Fruit fly (Drosophila melanogaster) whole organism, embryonic: ENCODE results near the gene Mtpalpha.
A peak's percentile ranks its signal among the peaks of the same experiment; 100 is the strongest.

Source experiments
- B-H1 ChIP-seq: fragments of 200-800 bp; sonication (Bioruptor generic); IDR thresholded peaks from 3 replicates; pipeline ENCODE4 v1.3.6; 2022; ENCODE audit warnings: missing biosample characterization, missing genetic modification characterization
- Bgb ChIP-seq: fragments of 200-800 bp; sonication (Bioruptor generic); IDR thresholded peaks from 2 replicates; pipeline ENCODE4 v1.3.6; 2022; ENCODE audit warnings: missing biosample characterization, missing genetic modification characterization; ENCODE audit not compliant: partially characterized antibody
- Blimp-1 ChIP-seq: fragments of 200-800 bp; sonication (Bioruptor generic); optimal IDR thresholded peaks from 3 replicates; lab custom pipeline; 2018; ENCODE audit warnings: missing biosample characterization, missing genetic modification characterization, mild to moderate bottlenecking, moderate library complexity, missing genetic modification reagents
- CG11456 ChIP-seq: fragments of 200-800 bp; sonication (Bioruptor generic); IDR thresholded peaks from 3 replicates; pipeline ENCODE4 v1.3.6; 2022; ENCODE audit warnings: missing biosample characterization, missing genetic modification characterization
- CG12236 ChIP-seq: fragments of 200-800 bp; sonication (Bioruptor generic); optimal IDR thresholded peaks from 2 replicates; lab custom pipeline; 2016; ENCODE audit warnings: missing biosample characterization, missing genetic modification characterization
- CG1529 ChIP-seq: fragments of 200-800 bp; sonication (Bioruptor generic); optimal IDR thresholded peaks from 3 replicates; lab custom pipeline; 2018; ENCODE audit warnings: missing biosample characterization, missing genetic modification characterization
- CG17612 ChIP-seq: fragments of 200-800 bp; sonication (Bioruptor generic); IDR thresholded peaks from 2 replicates; pipeline ENCODE4 v1.3.6; 2022; ENCODE audit warnings: missing biosample characterization, missing genetic modification characterization
- CG18262 ChIP-seq: fragments of 200-800 bp; optimal IDR thresholded peaks from 3 replicates; lab custom pipeline; 2019; ENCODE audit warnings: missing biosample characterization, mild to moderate bottlenecking, missing genetic modification characterization, moderate library complexity
- CG2116 ChIP-seq: fragments of 200-800 bp; sonication (Bioruptor generic); optimal IDR thresholded peaks from 3 replicates; lab custom pipeline; 2018; ENCODE audit warnings: missing biosample characterization, mild to moderate bottlenecking, missing genetic modification characterization
- CG3407 ChIP-seq: fragments of 200-800 bp; sonication (Bioruptor generic); optimal IDR thresholded peaks from 2 replicates; lab custom pipeline; 2018; ENCODE audit warnings: missing biosample characterization, mild to moderate bottlenecking, missing genetic modification characterization
- CG34376 ChIP-seq: fragments of 200-800 bp; sonication (Bioruptor generic); optimal IDR thresholded peaks from 2 replicates; lab custom pipeline; 2018; ENCODE audit warnings: missing biosample characterization, mild to moderate bottlenecking, missing genetic modification characterization
- CG4282 ChIP-seq: fragments of 200-800 bp; sonication (Bioruptor generic); optimal IDR thresholded peaks from 2 replicates; lab custom pipeline; 2016; ENCODE audit warnings: missing biosample characterization, missing genetic modification characterization
- CG43689 ChIP-seq: fragments of 200-800 bp; sonication (Bioruptor generic); IDR thresholded peaks from 2 replicates; pipeline ENCODE4 v1.3.6; 2022; ENCODE audit warnings: missing biosample characterization, missing genetic modification characterization
- CG5180 ChIP-seq: fragments of 200-800 bp; sonication (Bioruptor generic); optimal IDR thresholded peaks from 3 replicates; lab custom pipeline; 2017; ENCODE audit warnings: missing biosample characterization, missing genetic modification characterization, mild to moderate bottlenecking, moderate library complexity, missing genetic modification reagents
- CG6683 ChIP-seq: fragments of 200-800 bp; sonication (Bioruptor generic); optimal IDR thresholded peaks from 2 replicates; lab custom pipeline; 2017; ENCODE audit warnings: missing biosample characterization, mild to moderate bottlenecking, missing genetic modification characterization, missing genetic modification reagents
- CG6791 ChIP-seq: fragments of 200-800 bp; sonication (Bioruptor generic); IDR thresholded peaks from 3 replicates; pipeline ENCODE4 v1.3.6; 2022; ENCODE audit warnings: missing biosample characterization, missing genetic modification characterization; ENCODE audit not compliant: partially characterized antibody
- CG7556 ChIP-seq: fragments of 200-800 bp; sonication (Bioruptor generic); optimal IDR thresholded peaks from 2 replicates; lab custom pipeline; 2017; ENCODE audit warnings: missing biosample characterization, mild to moderate bottlenecking, missing genetic modification characterization
- Dad ChIP-seq: fragments of 200-800 bp; sonication (Bioruptor generic); optimal IDR thresholded peaks from 3 replicates; lab custom pipeline; 2016; ENCODE audit warnings: missing biosample characterization, missing genetic modification characterization
- H2.0 ChIP-seq: fragments of 200-800 bp; sonication (Bioruptor generic); IDR thresholded peaks from 2 replicates; pipeline ENCODE4 v1.3.6; 2022; ENCODE audit warnings: missing biosample characterization, missing genetic modification characterization
- HLH4C ChIP-seq: fragments of 200-800 bp; sonication (Bioruptor generic); IDR thresholded peaks from 3 replicates; pipeline ENCODE4 v1.3.6; 2022; ENCODE audit warnings: missing biosample characterization, missing genetic modification characterization; ENCODE audit not compliant: partially characterized antibody
- Hey ChIP-seq: fragments of 200-800 bp; sonication (Bioruptor generic); optimal IDR thresholded peaks from 3 replicates; lab custom pipeline; 2018; ENCODE audit warnings: missing biosample characterization, mild to moderate bottlenecking, missing genetic modification characterization
- Hr3 ChIP-seq: fragments of 200-800 bp; sonication (Bioruptor generic); optimal IDR thresholded peaks from 3 replicates; lab custom pipeline; 2016; ENCODE audit warnings: missing biosample characterization, missing genetic modification characterization
- Kr ChIP-seq: fragments of 200-800 bp; sonication (Bioruptor generic); optimal IDR thresholded peaks from 2 replicates; lab custom pipeline; 2017; ENCODE audit warnings: missing biosample characterization, mild to moderate bottlenecking, missing genetic modification characterization
- MTF-1 ChIP-seq: fragments of 200-800 bp; sonication (Bioruptor generic); optimal IDR thresholded peaks from 2 replicates; lab custom pipeline; 2018; ENCODE audit warnings: missing biosample characterization, mild to moderate bottlenecking, missing genetic modification characterization, borderline replicate concordance
- Sry-δ ChIP-seq: fragments of 200-800 bp; sonication (Bioruptor generic); optimal IDR thresholded peaks from 2 replicates; lab custom pipeline; 2016; ENCODE audit warnings: missing biosample characterization, missing genetic modification characterization
- Xbp1 ChIP-seq: fragments of 200-800 bp; sonication (Bioruptor generic); optimal IDR thresholded peaks from 3 replicates; lab custom pipeline; 2016; ENCODE audit warnings: missing biosample characterization, mild to moderate bottlenecking, missing genetic modification characterization
- aop ChIP-seq: fragments of 200-800 bp; sonication (Bioruptor generic); IDR thresholded peaks from 2 replicates; pipeline ENCODE4 v1.3.6; 2022; ENCODE audit warnings: missing biosample characterization, missing genetic modification characterization
- bab2 ChIP-seq: fragments of 200-800 bp; sonication (Bioruptor generic); optimal IDR thresholded peaks from 2 replicates; lab custom pipeline; 2016; ENCODE audit warnings: missing biosample characterization, missing genetic modification characterization
- bbx ChIP-seq: fragments of 200-800 bp; sonication (Bioruptor generic); IDR thresholded peaks from 2 replicates; pipeline ENCODE4 v1.3.6; 2022; ENCODE audit warnings: missing biosample characterization, missing genetic modification characterization; ENCODE audit not compliant: partially characterized antibody
- bsh ChIP-seq, 2 experiments: fragments of 200-800 bp; sonication (Bioruptor generic); optimal IDR thresholded peaks; 2 replicates each; lab custom pipeline; 2017 to 2018; ENCODE audit warnings: mild to moderate bottlenecking in 2 of 2, missing biosample characterization in 2 of 2, missing genetic modification characterization in 2 of 2, moderate library complexity in 1 of 2
- cg ChIP-seq: fragments of 200-800 bp; sonication (Bioruptor generic); optimal IDR thresholded peaks from 3 replicates; lab custom pipeline; 2019; ENCODE audit warnings: missing biosample characterization, mild to moderate bottlenecking, missing genetic modification characterization, moderate library complexity
- chif ChIP-seq, 2 experiments: fragments of 200-800 bp; sonication (Bioruptor generic); optimal IDR thresholded peaks; 3 replicates each; lab custom pipeline; 2016; ENCODE audit warnings: missing biosample characterization in 2 of 2, missing genetic modification characterization in 2 of 2
- crc ChIP-seq: fragments of 200-800 bp; sonication (Bioruptor generic); optimal IDR thresholded peaks from 2 replicates; lab custom pipeline; 2016; ENCODE audit warnings: missing biosample characterization, missing genetic modification characterization
- en ChIP-seq: fragments of 200-800 bp; sonication (Bioruptor generic); optimal IDR thresholded peaks from 2 replicates; lab custom pipeline; 2016; ENCODE audit warnings: missing biosample characterization, missing genetic modification characterization
- exex ChIP-seq: fragments of 200-800 bp; sonication (Bioruptor generic); optimal IDR thresholded peaks from 4 replicates; lab custom pipeline; 2018; ENCODE audit warnings: missing biosample characterization, mild to moderate bottlenecking, missing genetic modification characterization, moderate library complexity
- gsb-n ChIP-seq: fragments of 200-800 bp; sonication (Bioruptor generic); optimal IDR thresholded peaks from 3 replicates; lab custom pipeline; 2018; ENCODE audit warnings: missing biosample characterization, mild to moderate bottlenecking, missing genetic modification characterization
- ind ChIP-seq: fragments of 200-800 bp; sonication (Bioruptor generic); optimal IDR thresholded peaks from 3 replicates; lab custom pipeline; 2016; ENCODE audit warnings: missing biosample characterization, missing genetic modification characterization
- lab ChIP-seq: fragments of 200-800 bp; sonication (Bioruptor generic); optimal IDR thresholded peaks from 3 replicates; lab custom pipeline; 2017; ENCODE audit warnings: missing biosample characterization, missing genetic modification characterization, mild to moderate bottlenecking, moderate library complexity, missing genetic modification reagents
- lilli ChIP-seq: fragments of 200-800 bp; sonication (Bioruptor generic); optimal IDR thresholded peaks from 3 replicates; lab custom pipeline; 2016; ENCODE audit warnings: missing biosample characterization, missing genetic modification characterization
- lola ChIP-seq, 3 experiments: fragments of >200 bp in 2 of 3; fragments of 200-800 bp in 1 of 3; sonication (Bioruptor generic) in 1 of 3; optimal IDR thresholded peaks; 2 replicates each; lab custom pipeline; 2017 to 2019; ENCODE audit warnings: missing biosample characterization in 3 of 3, missing genetic modification characterization in 3 of 3, mild to moderate bottlenecking in 1 of 3, moderate library complexity in 1 of 3
- peb ChIP-seq: fragments of 200-800 bp; sonication (Bioruptor generic); IDR thresholded peaks from 2 replicates; pipeline ENCODE4 v1.3.6; 2022; ENCODE audit warnings: missing biosample characterization, missing genetic modification characterization
- psq ChIP-seq: fragments of 200-800 bp; sonication (Bioruptor generic); optimal IDR thresholded peaks from 2 replicates; lab custom pipeline; 2017; ENCODE audit warnings: missing biosample characterization, missing genetic modification characterization
- schlank ChIP-seq: fragments of 200-800 bp; sonication (Bioruptor generic); optimal IDR thresholded peaks from 2 replicates; lab custom pipeline; 2018; ENCODE audit warnings: missing biosample characterization, mild to moderate bottlenecking, missing genetic modification characterization
- sim ChIP-seq: fragments of 200-800 bp; sonication (Bioruptor generic); IDR thresholded peaks from 2 replicates; pipeline ENCODE4 v1.3.6; 2022; ENCODE audit warnings: missing biosample characterization, missing genetic modification characterization
- sima ChIP-seq: fragments of 200-800 bp; sonication (Bioruptor generic); optimal IDR thresholded peaks from 2 replicates; lab custom pipeline; 2016; ENCODE audit warnings: missing biosample characterization, missing genetic modification characterization
- sr ChIP-seq: fragments of 200-800 bp; sonication (Bioruptor generic); IDR thresholded peaks from 3 replicates; pipeline ENCODE4 v1.3.6; 2022; ENCODE audit warnings: missing biosample characterization, missing genetic modification characterization
- vfl ChIP-seq: fragments of 200-800 bp; sonication (Bioruptor generic); optimal IDR thresholded peaks from 2 replicates; lab custom pipeline; 2016; ENCODE audit warnings: missing biosample characterization, missing genetic modification characterization
- vnd ChIP-seq: fragments of 200-800 bp; sonication (Bioruptor generic); IDR thresholded peaks from 3 replicates; pipeline ENCODE4 v1.3.6; 2022; ENCODE audit warnings: missing biosample characterization, missing genetic modification characterization; ENCODE audit not compliant: partially characterized antibody
- zen2 ChIP-seq: fragments of 200-800 bp; sonication (Bioruptor generic); IDR thresholded peaks from 3 replicates; pipeline ENCODE4 v1.3.6; 2022; ENCODE audit warnings: missing biosample characterization, missing genetic modification characterization; ENCODE audit not compliant: partially characterized antibody

Gene Mtpalpha

DNA sequence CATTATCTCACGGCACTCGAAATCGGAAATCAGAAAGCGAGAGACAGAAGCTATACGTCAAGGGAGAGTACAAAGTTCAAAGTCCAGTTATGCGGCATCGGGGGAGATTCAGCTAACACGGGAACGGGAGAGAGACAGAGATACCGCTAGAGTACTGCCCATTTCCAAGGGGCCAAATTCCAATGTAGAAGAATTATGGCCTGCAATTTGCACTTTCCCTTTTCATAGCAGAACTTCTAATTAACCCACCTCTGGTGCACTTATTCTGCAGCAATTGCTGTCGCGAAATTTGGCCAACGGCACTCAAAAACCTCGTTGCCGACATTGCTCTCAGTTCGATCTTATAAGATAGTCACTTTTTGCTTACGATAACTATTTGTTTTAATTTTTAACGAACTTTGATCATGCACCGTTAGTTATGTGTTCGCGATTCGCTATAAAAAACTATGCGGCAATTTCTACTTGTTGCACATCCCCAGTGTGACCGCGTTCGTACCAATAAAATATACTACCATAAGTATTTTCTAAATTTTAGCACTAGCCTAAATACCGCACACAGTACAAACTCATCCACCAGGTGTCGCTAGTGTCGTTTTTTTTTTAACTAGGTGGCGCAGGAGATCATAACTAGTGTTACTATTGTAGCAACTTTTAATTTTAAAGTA, at the start of gene Mtpalpha (continued):
- peak; percentile 50; the same call in 1 of the 3 replicates for TF ChIP-seq CG11456 (GFP tag; lab: Robert Waterston, UW)
- peak; percentile 22 for TF ChIP-seq CG2116 (GFP tag; lab: Kevin White, UChicago)
- peak; percentile 23 to 67 for TF ChIP-seq chif (GFP tag; optimal IDR thresholded peaks at IDR 0.05; lab: Kevin White, UChicago)
- TF ChIP-seq lilli (GFP tag; lab: Kevin White, UChicago), result peak; percentile 61
- TF ChIP-seq CG5180 (GFP tag; lab: Kevin White, UChicago), result no peak
- TF ChIP-seq HLH4C (GFP tag; lab: Robert Waterston, UW), result no peak
- TF ChIP-seq Kr (GFP tag; lab: Kevin White, UChicago), result no peak
- no peak for TF ChIP-seq lab (GFP tag; lab: Kevin White, UChicago)
- TF ChIP-seq Hr3 (GFP tag; lab: Kevin White, UChicago), result peak; percentile 43
- TF ChIP-seq Sry-δ (GFP tag; lab: Kevin White, UChicago), result peak; percentile 43
- TF ChIP-seq aop (GFP tag; lab: Robert Waterston, UW), result no peak
- TF ChIP-seq CG34376 (GFP tag; lab: Kevin White, UChicago), result peak; percentile 78
- TF ChIP-seq H2.0 (GFP tag; lab: Robert Waterston, UW), result no peak
- peak; percentile 41 for TF ChIP-seq bab2
- peak; percentile 27 to 99 for TF ChIP-seq bsh (GFP tag; optimal IDR thresholded peaks at IDR 0.05; lab: Kevin White, UChicago)
- TF ChIP-seq bbx (GFP tag; lab: Robert Waterston, UW), result peak; percentile 12; the same call in 1 of the 2 replicates
- peak; percentile 63; the same call in 2 of the 3 replicates for TF ChIP-seq CG6791 (GFP tag; lab: Robert Waterston, UW)
- peak; percentile 12; the same call in 1 of the 2 replicates for TF ChIP-seq sim (GFP tag; lab: Robert Waterston, UW)
- TF ChIP-seq B-H1 (GFP tag; lab: Robert Waterston, UW), result no peak
- TF ChIP-seq Bgb (GFP tag; lab: Robert Waterston, UW), result no peak; the same call in 1 of the 2 replicates
- TF ChIP-seq sr (GFP tag; lab: Robert Waterston, UW), result no peak
- no peak for TF ChIP-seq crc
- TF ChIP-seq CG12236 (GFP tag; lab: Kevin White, UChicago), result no peak
- TF ChIP-seq CG1529, result no peak
- no peak for TF ChIP-seq schlank (tag; lab: Kevin White, UChicago)
- no peak for TF ChIP-seq CG3407 (GFP tag; lab: Kevin White, UChicago)
- TF ChIP-seq ind (GFP tag; lab: Kevin White, UChicago), result peak; percentile 15
- peak; percentile 64 for TF ChIP-seq Blimp-1
- TF ChIP-seq zen2, result no peak
- TF ChIP-seq Hey (tag; lab: Kevin White, UChicago), result no peak
- TF ChIP-seq gsb-n (tag; lab: Kevin White, UChicago), result no peak
- no peak for TF ChIP-seq CG43689 (GFP tag; lab: Robert Waterston, UW)
- TF ChIP-seq CG18262 (tag; lab: Kevin White, UChicago), result no peak
- TF ChIP-seq CG7556 (GFP tag; lab: Kevin White, UChicago), result no peak
- TF ChIP-seq CG17612, result no peak
- TF ChIP-seq lola (GFP tag; optimal IDR thresholded peaks at IDR 0.05; lab: Kevin White, UChicago), result no peak
- no peak for TF ChIP-seq vfl (GFP tag; lab: Kevin White, UChicago)
- TF ChIP-seq CG6683 (GFP tag; lab: Kevin White, UChicago), result no peak
- TF ChIP-seq MTF-1 (GFP tag; lab: Kevin White, UChicago), result no peak
- no peak for TF ChIP-seq Dad (GFP tag; lab: Kevin White, UChicago)
- peak; percentile 75 for TF ChIP-seq Xbp1 (GFP tag; lab: Kevin White, UChicago)
- TF ChIP-seq psq (GFP tag; lab: Kevin White, UChicago), result no peak
- TF ChIP-seq peb (GFP tag; lab: Robert Waterston, UW), result no peak
- no peak for TF ChIP-seq cg (GFP tag; lab: Kevin White, UChicago)
- no peak for TF ChIP-seq vnd (GFP tag; lab: Robert Waterston, UW)
- TF ChIP-seq exex (tag; lab: Kevin White, UChicago), result no peak
- no peak for TF ChIP-seq CG4282
- no peak for TF ChIP-seq sima (GFP tag; lab: Kevin White, UChicago)
- no peak for TF ChIP-seq en (GFP tag; lab: Kevin White, UChicago)
